Worm (Caenorhabditis elegans) whole organism, L2 larva: ENCODE results near the gene F48B9.8.

Experiments
- C34F6.9 ChIP-seq: fragments of 150-350 bp; optimal IDR thresholded peaks from 2 replicates; lab custom pipeline; 2014; ENCODE audit warnings: missing biosample characterization, missing genetic modification characterization
- F13H6.1 ChIP-seq: sonication (generic microtip); optimal IDR thresholded peaks from 2 replicates; lab custom pipeline; 2016; ENCODE audit warnings: missing genetic modification characterization, missing compliant biosample characterization
- Y55F3AM.14 ChIP-seq: fragments of 200-800 bp; sonication (Bioruptor generic); optimal IDR thresholded peaks from 2 replicates; lab custom pipeline; 2018; ENCODE audit warnings: mild to moderate bottlenecking, missing genetic modification characterization, missing compliant biosample characterization
- ZK546.5 ChIP-seq: sonication (generic microtip); optimal IDR thresholded peaks from 2 replicates; lab custom pipeline; 2017; ENCODE audit warnings: missing biosample characterization, missing genetic modification characterization
- alr-1 ChIP-seq: fragments of 150-350 bp; optimal IDR thresholded peaks from 2 replicates; lab custom pipeline; 2014; ENCODE audit warnings: missing biosample characterization, missing genetic modification characterization
- ama-1 ChIP-seq: fragments of 150-350 bp; optimal IDR thresholded peaks from 2 replicates; lab custom pipeline; 2018; ENCODE audit warnings: inconsistent platforms
- blmp-1 ChIP-seq: sonication (generic microtip); optimal IDR thresholded peaks from 2 replicates; lab custom pipeline; 2017; ENCODE audit warnings: missing genetic modification characterization, mild to moderate bottlenecking, missing compliant biosample characterization, antibody characterized with exemption, moderate library complexity; ENCODE audit not compliant: insufficient read depth
- ceh-16 ChIP-seq: fragments of 150-350 bp; optimal IDR thresholded peaks from 2 replicates; lab custom pipeline; 2014; ENCODE audit warnings: missing biosample characterization, missing genetic modification characterization
- ceh-82 ChIP-seq: fragments of 150-350 bp; optimal IDR thresholded peaks from 2 replicates; lab custom pipeline; 2014; ENCODE audit warnings: missing biosample characterization, missing genetic modification characterization
- crh-2 ChIP-seq: sonication (generic microtip); optimal IDR thresholded peaks from 2 replicates; lab custom pipeline; 2017; ENCODE audit warnings: missing biosample characterization, missing genetic modification characterization
- dmd-4 ChIP-seq: sonication (generic microtip); optimal IDR thresholded peaks from 2 replicates; lab custom pipeline; 2017; ENCODE audit warnings: missing biosample characterization, missing genetic modification characterization
- egl-27 ChIP-seq: sonication (generic microtip); optimal IDR thresholded peaks from 3 replicates; lab custom pipeline; 2017; ENCODE audit warnings: missing biosample characterization, missing genetic modification reagents, missing genetic modification characterization
- fos-1 ChIP-seq: fragments of 150-350 bp; optimal IDR thresholded peaks from 2 replicates; lab custom pipeline; 2014; ENCODE audit warnings: missing biosample characterization, missing genetic modification characterization
- gmeb-1 ChIP-seq: fragments of 150-350 bp; optimal IDR thresholded peaks from 2 replicates; lab custom pipeline; 2014; ENCODE audit warnings: missing biosample characterization, missing genetic modification characterization
- lin-11 ChIP-seq: fragments of 150-350 bp; sonication (generic microtip); optimal IDR thresholded peaks from 2 replicates; lab custom pipeline; 2014; ENCODE audit warnings: missing biosample characterization, missing genetic modification characterization, inconsistent platforms, mixed read lengths
- lin-39 ChIP-seq: fragments of 150-350 bp; optimal IDR thresholded peaks from 2 replicates; lab custom pipeline; 2014; ENCODE audit warnings: missing biosample characterization, missing genetic modification reagents, missing genetic modification characterization
- lsy-2 ChIP-seq, 2 experiments: fragments of 150-350 bp in 1 of 2; sonication (generic microtip) in 1 of 2; optimal IDR thresholded peaks; 2 replicates each; lab custom pipeline; 2014 to 2017; ENCODE audit warnings: missing biosample characterization in 2 of 2, missing genetic modification characterization in 2 of 2
- mab-5 ChIP-seq: fragments of 150-350 bp; optimal IDR thresholded peaks from 2 replicates; lab custom pipeline; 2014; ENCODE audit warnings: missing biosample characterization, missing genetic modification characterization
- mdl-1 ChIP-seq, 2 experiments: fragments of 150-350 bp in 1 of 2; sonication (generic microtip) in 1 of 2; optimal IDR thresholded peaks; 2 replicates each; lab custom pipeline; 2017; ENCODE audit warnings: missing biosample characterization in 2 of 2, missing genetic modification characterization in 2 of 2
- nhr-10 ChIP-seq: sonication (generic microtip); optimal IDR thresholded peaks from 2 replicates; lab custom pipeline; 2017; ENCODE audit warnings: missing biosample characterization, missing genetic modification characterization
- nhr-12 ChIP-seq: fragments of 150-350 bp; optimal IDR thresholded peaks from 2 replicates; lab custom pipeline; 2014; ENCODE audit warnings: missing biosample characterization, missing genetic modification characterization
- nhr-129 ChIP-seq: fragments of 150-350 bp; optimal IDR thresholded peaks from 2 replicates; lab custom pipeline; 2014; ENCODE audit warnings: missing biosample characterization, missing genetic modification characterization
- nhr-21 ChIP-seq: fragments of 150-350 bp; optimal IDR thresholded peaks from 2 replicates; lab custom pipeline; 2014; ENCODE audit warnings: missing biosample characterization, missing genetic modification characterization
- nhr-237 ChIP-seq: fragments of 150-350 bp; optimal IDR thresholded peaks from 2 replicates; lab custom pipeline; 2014; ENCODE audit warnings: missing biosample characterization, missing genetic modification characterization
- nhr-25 ChIP-seq: fragments of 150-350 bp; sonication (generic microtip); optimal IDR thresholded peaks from 3 replicates; lab custom pipeline; 2014; ENCODE audit warnings: missing biosample characterization, missing genetic modification characterization
- nhr-6 ChIP-seq: fragments of 150-350 bp; optimal IDR thresholded peaks from 2 replicates; lab custom pipeline; 2014; ENCODE audit warnings: missing biosample characterization, missing genetic modification characterization
- nhr-77 ChIP-seq: fragments of 150-350 bp; optimal IDR thresholded peaks from 2 replicates; lab custom pipeline; 2014; ENCODE audit warnings: missing biosample characterization, missing genetic modification characterization
- peb-1 ChIP-seq: fragments of 150-350 bp; optimal IDR thresholded peaks from 2 replicates; lab custom pipeline; 2014; ENCODE audit warnings: missing biosample characterization, missing genetic modification characterization
- sem-4 ChIP-seq: fragments of 150-350 bp; optimal IDR thresholded peaks from 2 replicates; lab custom pipeline; 2014; ENCODE audit warnings: missing biosample characterization, missing genetic modification reagents, missing genetic modification characterization
- skn-1 ChIP-seq: sonication (generic microtip); optimal IDR thresholded peaks from 2 replicates; lab custom pipeline; 2017; ENCODE audit warnings: missing biosample characterization, missing genetic modification characterization
- sma-3 ChIP-seq: sonication (generic microtip); optimal IDR thresholded peaks from 2 replicates; lab custom pipeline; 2016; ENCODE audit warnings: missing genetic modification reagents, missing genetic modification characterization, missing compliant biosample characterization
- sma-9 ChIP-seq, 2 experiments: fragments of 150-350 bp in 1 of 2; sonication (generic microtip) in 1 of 2; optimal IDR thresholded peaks; 2 replicates each; lab custom pipeline; 2014 to 2016; ENCODE audit warnings: missing genetic modification characterization in 2 of 2, mild to moderate bottlenecking in 1 of 2, missing biosample characterization in 1 of 2, missing compliant biosample characterization in 1 of 2, missing genetic modification reagents in 1 of 2, moderate library complexity in 1 of 2
- snpc-4 ChIP-seq: fragments of 150-350 bp; optimal IDR thresholded peaks from 2 replicates; lab custom pipeline; 2014; ENCODE audit warnings: missing biosample characterization, missing genetic modification characterization
- unc-39 ChIP-seq: fragments of 150-350 bp; optimal IDR thresholded peaks from 2 replicates; lab custom pipeline; 2014; ENCODE audit warnings: missing biosample characterization, missing genetic modification characterization
- unc-55 ChIP-seq: fragments of 150-350 bp; sonication (generic microtip); optimal IDR thresholded peaks from 3 replicates; lab custom pipeline; 2014; ENCODE audit warnings: missing biosample characterization, missing genetic modification reagents, missing genetic modification characterization
- unc-62 ChIP-seq: fragments of 150-350 bp; optimal IDR thresholded peaks from 2 replicates; lab custom pipeline; 2014; ENCODE audit warnings: missing biosample characterization, missing genetic modification reagents, missing genetic modification characterization
- zag-1 ChIP-seq: fragments of 150-350 bp; optimal IDR thresholded peaks from 2 replicates; lab custom pipeline; 2014; ENCODE audit warnings: missing biosample characterization, missing genetic modification characterization
- ztf-11 ChIP-seq: sonication (generic microtip); optimal IDR thresholded peaks from 2 replicates; lab custom pipeline; 2017; ENCODE audit warnings: missing biosample characterization, missing genetic modification characterization
- ztf-4 ChIP-seq: fragments of 150-350 bp; optimal IDR thresholded peaks from 2 replicates; lab custom pipeline; 2014; ENCODE audit warnings: missing biosample characterization, missing genetic modification characterization

F48B9.8 gene

ce11 chrX:2216662-2217061 lies 40.5 kb upstream of the F48B9.8 start:
- TF ChIP-seq ztf-11 (tag; lab: Kevin White, UChicago) (no peak), ama-1 (lab: Kevin White, UChicago) (no peak), nhr-6 (tag; lab: Kevin White, UChicago) (no peak), ceh-16 (tag; lab: Kevin White, UChicago) (peak; percentile 93), nhr-25 (peak; percentile 25), unc-55 (no peak), nhr-21 (tag; lab: Kevin White, UChicago) (peak; percentile 68), sma-9 (GFP tag; optimal IDR thresholded peaks at IDR 0.05; lab: Kevin White, UChicago) (no peak), sma-9 (tag; optimal IDR thresholded peaks at IDR 0.05; lab: Kevin White, UChicago) (peak; percentile 53), sem-4 (tag; lab: Kevin White, UChicago) (peak; percentile 59), skn-1 (tag; lab: Kevin White, UChicago) (no peak), F13H6.1 (tag; lab: Kevin White, UChicago) (no peak), lin-39 (tag; lab: Kevin White, UChicago) (no peak), peb-1 (peak; percentile 99), unc-62 (GFP tag; lab: Kevin White, UChicago) (no peak), lin-11 (tag; lab: Kevin White, UChicago) (no peak), mab-5 (no peak), ztf-4 (tag; lab: Kevin White, UChicago) (no peak), unc-39 (tag; lab: Kevin White, UChicago) (no peak), nhr-12 (tag; lab: Kevin White, UChicago) (no peak), snpc-4 (no peak), blmp-1 (tag; lab: Kevin White, UChicago) (no peak), Y55F3AM.14 (peak; percentile 13), sma-3 (GFP tag; lab: Kevin White, UChicago) (peak; percentile 36), lsy-2 (tag; optimal IDR thresholded peaks at IDR 0.05; lab: Kevin White, UChicago) (peak in 1 of 2 experiments; percentile 18)
- TF ChIP-seq, all 48 proteins: peak for 9

ce11 chrX:2216242-2216641 lies 40.0 kb upstream of the F48B9.8 start:
- peak; percentile 28 for TF ChIP-seq nhr-129 (tag; lab: Kevin White, UChicago)
- TF ChIP-seq alr-1 (tag; lab: Kevin White, UChicago): no peak

ce11 chrX:2215108-2215507 lies 38.9 kb upstream of the F48B9.8 start:
- no peak for TF ChIP-seq zag-1 (tag; lab: Kevin White, UChicago)
- TF ChIP-seq lin-39 (tag; lab: Kevin White, UChicago): no peak
- peak; percentile 5 for TF ChIP-seq C34F6.9 (tag; lab: Kevin White, UChicago)
- peak; percentile 84 for TF ChIP-seq sma-3 (GFP tag; lab: Kevin White, UChicago)
- TF ChIP-seq ZK546.5 (tag; lab: Kevin White, UChicago): no peak
- peak in 1 of 2 experiments; percentile 27 for TF ChIP-seq lsy-2 (tag; optimal IDR thresholded peaks at IDR 0.05; lab: Kevin White, UChicago)
- peak; percentile 45 for TF ChIP-seq gmeb-1 (tag; lab: Kevin White, UChicago)
- no peak for TF ChIP-seq nhr-237
- peak; percentile 98 for TF ChIP-seq peb-1
- no peak for TF ChIP-seq dmd-4 (tag; lab: Kevin White, UChicago)
- no peak for TF ChIP-seq mab-5
- no peak for TF ChIP-seq unc-39 (tag; lab: Kevin White, UChicago)
- TF ChIP-seq nhr-21 (tag; lab: Kevin White, UChicago): peak; percentile 61
- peak; percentile 64 for TF ChIP-seq nhr-129 (tag; lab: Kevin White, UChicago)
- no peak for TF ChIP-seq nhr-10 (tag; lab: Kevin White, UChicago)
- TF ChIP-seq F13H6.1 (tag; lab: Kevin White, UChicago): peak; percentile 52
- peak; percentile 62 for TF ChIP-seq blmp-1 (tag; lab: Kevin White, UChicago)
- TF ChIP-seq fos-1 (tag; lab: Kevin White, UChicago): peak; percentile 47
- TF ChIP-seq skn-1 (tag; lab: Kevin White, UChicago): no peak
- no peak for TF ChIP-seq ceh-82 (tag; lab: Kevin White, UChicago)
- TF ChIP-seq crh-2 (tag; lab: Kevin White, UChicago): peak; percentile 0
- no peak for TF ChIP-seq nhr-77 (tag; lab: Kevin White, UChicago)
- TF ChIP-seq sma-9 (GFP tag; optimal IDR thresholded peaks at IDR 0.05; lab: Kevin White, UChicago): peak; percentile 78
- TF ChIP-seq sma-9 (tag; optimal IDR thresholded peaks at IDR 0.05; lab: Kevin White, UChicago): no peak
- TF ChIP-seq mdl-1 (tag; optimal IDR thresholded peaks at IDR 0.05; lab: Kevin White, UChicago): peak in 1 of 2 experiments; percentile 30
- TF ChIP-seq egl-27 (tag; lab: Kevin White, UChicago): peak; percentile 65
- peak; percentile 11 for TF ChIP-seq nhr-25
- no peak for TF ChIP-seq sem-4 (tag; lab: Kevin White, UChicago)
